Worm (Caenorhabditis elegans) whole organism, late embryonic: ENCODE data around the gene clhm-1.
A peak's percentile ranks its signal among the peaks of the same experiment; 100 is the strongest.

ENCODE experiments used
- C08G9.2 ChIP-seq: sonication (generic microtip); optimal IDR thresholded peaks from 2 replicates; lab custom pipeline; 2016; ENCODE audit warnings: mild to moderate bottlenecking, missing genetic modification characterization, moderate library complexity, missing compliant biosample characterization
- C38D4.7 ChIP-seq: fragments of 200-800 bp; sonication (Bioruptor generic); optimal IDR thresholded peaks from 2 replicates; lab custom pipeline; 2018; ENCODE audit warnings: mild to moderate bottlenecking, missing genetic modification characterization, moderate library complexity, missing compliant biosample characterization
- K02D7.2 ChIP-seq: sonication (generic microtip); optimal IDR thresholded peaks from 2 replicates; lab custom pipeline; 2017; ENCODE audit warnings: mild to moderate bottlenecking, missing genetic modification characterization, missing compliant biosample characterization
- K09A11.1 ChIP-seq: sonication (generic microtip); optimal IDR thresholded peaks from 2 replicates; lab custom pipeline; 2017; ENCODE audit warnings: antibody characterized with exemption, mild to moderate bottlenecking, missing genetic modification characterization, missing compliant biosample characterization; ENCODE audit not compliant: insufficient read depth
- T23F11.4 ChIP-seq: fragments of 200-800 bp; sonication (Bioruptor generic); optimal IDR thresholded peaks from 2 replicates; lab custom pipeline; 2018; ENCODE audit warnings: mild to moderate bottlenecking, missing genetic modification characterization, missing compliant biosample characterization
- ahr-1 ChIP-seq: sonication (generic microtip); optimal IDR thresholded peaks from 2 replicates; lab custom pipeline; 2016; ENCODE audit warnings: missing genetic modification characterization, missing compliant biosample characterization
- ama-1 ChIP-seq: fragments of 150-350 bp; optimal IDR thresholded peaks from 2 replicates; lab custom pipeline; 2014
- ceh-14 ChIP-seq: sonication (generic microtip); optimal IDR thresholded peaks from 2 replicates; lab custom pipeline; 2016; ENCODE audit warnings: missing genotype, missing genetic modification characterization, missing compliant biosample characterization
- ceh-19 ChIP-seq: fragments of 200-800 bp; sonication (Bioruptor generic); optimal IDR thresholded peaks from 2 replicates; lab custom pipeline; 2018; ENCODE audit warnings: mild to moderate bottlenecking, missing genetic modification characterization, missing compliant biosample characterization
- ceh-2 ChIP-seq: sonication (generic microtip); optimal IDR thresholded peaks from 2 replicates; lab custom pipeline; 2016; ENCODE audit warnings: missing genotype, missing genetic modification characterization, missing compliant biosample characterization
- ceh-30 ChIP-seq: fragments of 150-350 bp; optimal IDR thresholded peaks from 2 replicates; lab custom pipeline; 2014; ENCODE audit warnings: missing biosample characterization, missing genetic modification characterization
- ceh-45 ChIP-seq: fragments of 200-800 bp; sonication (Bioruptor generic); IDR thresholded peaks from 2 replicates; pipeline ENCODE4 v1.3.6; 2022; ENCODE audit warnings: missing genetic modification reagents, missing genetic modification characterization, missing compliant biosample characterization
- che-1 ChIP-seq: sonication (generic microtip); optimal IDR thresholded peaks from 2 replicates; lab custom pipeline; 2016; ENCODE audit warnings: mild to moderate bottlenecking, missing genetic modification characterization, missing compliant biosample characterization
- elt-2 ChIP-seq: sonication (generic microtip); optimal IDR thresholded peaks from 2 replicates; lab custom pipeline; 2016; ENCODE audit warnings: missing genetic modification reagents, missing genetic modification characterization, missing compliant biosample characterization
- ets-4 ChIP-seq: sonication (generic microtip); optimal IDR thresholded peaks from 2 replicates; lab custom pipeline; 2016; ENCODE audit warnings: missing genetic modification characterization, missing compliant biosample characterization
- eyg-1 ChIP-seq: sonication (generic microtip); optimal IDR thresholded peaks from 2 replicates; lab custom pipeline; 2016; ENCODE audit warnings: missing genotype, missing genetic modification characterization, missing compliant biosample characterization
- fax-1 ChIP-seq: sonication (generic microtip); optimal IDR thresholded peaks from 2 replicates; lab custom pipeline; 2016; ENCODE audit warnings: missing genotype, missing genetic modification characterization, missing compliant biosample characterization
- fkh-10 ChIP-seq: fragments of 150-350 bp; optimal IDR thresholded peaks from 2 replicates; lab custom pipeline; 2014; ENCODE audit warnings: missing biosample characterization, missing genetic modification reagents, missing genetic modification characterization
- gmeb-2 ChIP-seq: sonication (generic microtip); optimal IDR thresholded peaks from 2 replicates; lab custom pipeline; 2016; ENCODE audit warnings: missing genetic modification characterization, inconsistent platforms, missing compliant biosample characterization
- hlh-13 ChIP-seq: fragments of 200-800 bp; sonication (Bioruptor generic); optimal IDR thresholded peaks from 2 replicates; lab custom pipeline; 2018; ENCODE audit warnings: mild to moderate bottlenecking, missing genetic modification characterization, missing compliant biosample characterization
- hlh-15 ChIP-seq: sonication (generic microtip); optimal IDR thresholded peaks from 2 replicates; lab custom pipeline; 2016; ENCODE audit warnings: missing genetic modification characterization, missing compliant biosample characterization
- hlh-6 ChIP-seq: sonication (generic microtip); optimal IDR thresholded peaks from 2 replicates; lab custom pipeline; 2016; ENCODE audit warnings: missing genotype, missing genetic modification characterization, missing compliant biosample characterization
- lin-11 ChIP-seq: fragments of 200-800 bp; sonication (Bioruptor generic); optimal IDR thresholded peaks from 2 replicates; lab custom pipeline; 2018; ENCODE audit warnings: mild to moderate bottlenecking, missing genetic modification characterization, missing compliant biosample characterization
- madf-2 ChIP-seq: sonication (generic microtip); optimal IDR thresholded peaks from 2 replicates; lab custom pipeline; 2017; ENCODE audit warnings: missing genetic modification characterization, missing compliant biosample characterization
- nhr-232 ChIP-seq: sonication (generic microtip); optimal IDR thresholded peaks from 2 replicates; lab custom pipeline; 2016; ENCODE audit warnings: missing genetic modification characterization, missing compliant biosample characterization
- npax-4 ChIP-seq: sonication (generic microtip); optimal IDR thresholded peaks from 2 replicates; lab custom pipeline; 2016; ENCODE audit warnings: missing genetic modification characterization, missing compliant biosample characterization
- odd-2 ChIP-seq: sonication (generic microtip); optimal IDR thresholded peaks from 2 replicates; lab custom pipeline; 2017; ENCODE audit warnings: antibody characterized with exemption, mild to moderate bottlenecking, missing genetic modification characterization, missing compliant biosample characterization
- pax-1 ChIP-seq: fragments of 150-350 bp; optimal IDR thresholded peaks from 2 replicates; lab custom pipeline; 2014; ENCODE audit warnings: missing biosample characterization, missing genetic modification characterization
- pha-2 ChIP-seq: sonication (generic microtip); optimal IDR thresholded peaks from 2 replicates; lab custom pipeline; 2017; ENCODE audit warnings: mild to moderate bottlenecking, missing genetic modification characterization, missing compliant biosample characterization
- pha-4 ChIP-seq: fragments of 150-350 bp; optimal IDR thresholded peaks from 2 replicates; lab custom pipeline; 2018; ENCODE audit warnings: missing biosample characterization, missing genetic modification reagents, missing genetic modification characterization
- pqm-1 ChIP-seq: sonication (generic microtip); optimal IDR thresholded peaks from 2 replicates; lab custom pipeline; 2016; ENCODE audit warnings: missing genetic modification characterization, missing compliant biosample characterization
- ref-2 ChIP-seq: sonication (generic microtip); optimal IDR thresholded peaks from 2 replicates; lab custom pipeline; 2016; ENCODE audit warnings: missing genetic modification characterization, missing compliant biosample characterization
- sox-2 ChIP-seq: fragments of 200-800 bp; sonication (Bioruptor generic); IDR thresholded peaks from 2 replicates; pipeline ENCODE4 v1.3.6; 2022; ENCODE audit warnings: missing genetic modification reagents, missing genetic modification characterization, missing compliant biosample characterization
- sox-4 ChIP-seq: sonication (generic microtip); optimal IDR thresholded peaks from 2 replicates; lab custom pipeline; 2017; ENCODE audit warnings: mild to moderate bottlenecking, missing genetic modification characterization, inconsistent platforms, missing compliant biosample characterization
- tbx-2 ChIP-seq: sonication (generic microtip); optimal IDR thresholded peaks from 2 replicates; lab custom pipeline; 2016; ENCODE audit warnings: missing genetic modification characterization, missing compliant biosample characterization
- tbx-7 ChIP-seq: sonication (generic microtip); optimal IDR thresholded peaks from 2 replicates; lab custom pipeline; 2016; ENCODE audit warnings: missing genotype, missing genetic modification characterization, missing compliant biosample characterization
- ttx-3 ChIP-seq: sonication (generic microtip); optimal IDR thresholded peaks from 2 replicates; lab custom pipeline; 2016; ENCODE audit warnings: missing genetic modification reagents, missing genetic modification characterization, missing compliant biosample characterization
- unc-55 ChIP-seq: sonication (generic microtip); optimal IDR thresholded peaks from 2 replicates; lab custom pipeline; 2017; ENCODE audit warnings: missing biosample characterization, missing genetic modification reagents, missing genetic modification characterization
- unc-86 ChIP-seq: sonication (generic microtip); optimal IDR thresholded peaks from 2 replicates; lab custom pipeline; 2016; ENCODE audit warnings: missing genetic modification characterization, missing compliant biosample characterization
- ztf-16 ChIP-seq: sonication (generic microtip); optimal IDR thresholded peaks from 2 replicates; lab custom pipeline; 2017; ENCODE audit warnings: missing genetic modification characterization, missing compliant biosample characterization

The clhm-1 gene

ce11 chrII:6900708-6901107, 29.9 kb upstream of the clhm-1 start:
- TF ChIP-seq ceh-14 (tag; lab: Kevin White, UChicago) (no peak), C38D4.7 (GFP tag; lab: Kevin White, UChicago) (no peak), odd-2 (tag; lab: Kevin White, UChicago) (no peak), K02D7.2 (tag; lab: Kevin White, UChicago) (no peak), gmeb-2 (tag; lab: Kevin White, UChicago) (no peak), pha-2 (tag; lab: Kevin White, UChicago) (no peak), T23F11.4 (no peak), fkh-10 (GFP tag; lab: Kevin White, UChicago) (no peak), ama-1 (lab: Kevin White, UChicago) (no peak), unc-86 (tag; lab: Kevin White, UChicago) (no peak), hlh-6 (tag; lab: Kevin White, UChicago) (no peak), ceh-2 (no peak), hlh-13 (no peak), pha-4 (tag; lab: Kevin White, UChicago) (no peak), tbx-7 (tag; lab: Kevin White, UChicago) (no peak), nhr-232 (no peak)

ce11 chrII:6898017-6898779, 27.4 kb upstream of the clhm-1 start, which contains the start of gene hrpl-1:
TSS of gene hrpl-1 (plus strand) at chrII:6898729.
- TF ChIP-seq pqm-1 (tag; lab: Kevin White, UChicago) (no peak), lin-11 (tag; lab: Kevin White, UChicago) (peak; percentile 1), fax-1 (tag; lab: Kevin White, UChicago) (peak; percentile 28), sox-2 (GFP tag; lab: Robert Waterston, UW) (no peak; the same call in 1 of the 2 replicates), pax-1 (no peak), ref-2 (tag; lab: Kevin White, UChicago) (no peak), unc-55 (GFP tag; lab: Kevin White, UChicago) (no peak), tbx-2 (tag; lab: Kevin White, UChicago) (peak; percentile 46), che-1 (tag; lab: Kevin White, UChicago) (peak; percentile 43), npax-4 (tag; lab: Kevin White, UChicago) (peak; percentile 27), nhr-232 (peak; percentile 30), hlh-15 (peak; percentile 22), elt-2 (tag; lab: Kevin White, UChicago) (peak; percentile 9), tbx-7 (tag; lab: Kevin White, UChicago) (no peak), K09A11.1 (tag; lab: Kevin White, UChicago) (peak; percentile 5), C08G9.2 (peak; percentile 19), ceh-45 (0 out of 2 replicates have a peak, but pooled peaks have one; percentile 60), ttx-3 (peak; percentile 1), ceh-2 (no peak), ztf-16 (peak; percentile 3), eyg-1 (tag; lab: Kevin White, UChicago) (no peak), sox-4 (peak; percentile 45), ceh-30 (no peak)

ce11 chrII:6897507-6897906, 26.7 kb upstream of the clhm-1 start, which contains the start of gene C44B7.11:
TSS of gene C44B7.11 (minus strand) at chrII:6897540.
- TF ChIP-seq madf-2 (tag; lab: Kevin White, UChicago) (no peak), ahr-1 (tag; lab: Kevin White, UChicago) (no peak), ceh-2 (no peak), ets-4 (no peak), pha-2 (tag; lab: Kevin White, UChicago) (no peak), C38D4.7 (GFP tag; lab: Kevin White, UChicago) (no peak), unc-86 (tag; lab: Kevin White, UChicago) (no peak), ceh-19 (GFP tag; lab: Kevin White, UChicago) (no peak), ceh-45 (no peak)
